Worm (Caenorhabditis elegans) whole organism, late embryonic: Measurements from ENCODE around the gene srv-32.
A peak's percentile ranks its signal among the peaks of the same experiment; 100 is the strongest.
"Not testable (repeated sequence)": the region's sequence is repeated elsewhere in the genome, so short reads cannot be mapped to it uniquely, and the experiment has no call there.

Experiments
- F13H6.1 ChIP-seq: sonication (generic microtip); optimal IDR thresholded peaks from 2 replicates; lab custom pipeline; 2016; ENCODE audit warnings: missing genetic modification characterization, missing compliant biosample characterization
- K02D7.2 ChIP-seq: sonication (generic microtip); optimal IDR thresholded peaks from 2 replicates; lab custom pipeline; 2017; ENCODE audit warnings: mild to moderate bottlenecking, missing genetic modification characterization, missing compliant biosample characterization
- K09A11.1 ChIP-seq: sonication (generic microtip); optimal IDR thresholded peaks from 2 replicates; lab custom pipeline; 2017; ENCODE audit warnings: antibody characterized with exemption, mild to moderate bottlenecking, missing genetic modification characterization, missing compliant biosample characterization; ENCODE audit not compliant: insufficient read depth
- T23F11.4 ChIP-seq: fragments of 200-800 bp; sonication (Bioruptor generic); optimal IDR thresholded peaks from 2 replicates; lab custom pipeline; 2018; ENCODE audit warnings: mild to moderate bottlenecking, missing genetic modification characterization, missing compliant biosample characterization
- Y22D7AL.16 ChIP-seq: sonication (generic microtip); optimal IDR thresholded peaks from 2 replicates; lab custom pipeline; 2016; ENCODE audit warnings: missing genetic modification characterization, missing compliant biosample characterization
- ceh-18 ChIP-seq: sonication (generic microtip); optimal IDR thresholded peaks from 2 replicates; lab custom pipeline; 2016; ENCODE audit warnings: missing genetic modification characterization, missing compliant biosample characterization
- ceh-2 ChIP-seq: sonication (generic microtip); optimal IDR thresholded peaks from 2 replicates; lab custom pipeline; 2016; ENCODE audit warnings: missing genotype, missing genetic modification characterization, missing compliant biosample characterization
- ceh-22 ChIP-seq: sonication (generic microtip); optimal IDR thresholded peaks from 2 replicates; lab custom pipeline; 2017; ENCODE audit warnings: missing biosample characterization, missing genetic modification characterization
- ceh-24 ChIP-seq: sonication (generic microtip); optimal IDR thresholded peaks from 2 replicates; lab custom pipeline; 2016; ENCODE audit warnings: mild to moderate bottlenecking, missing genetic modification characterization, missing compliant biosample characterization
- ceh-30 ChIP-seq: fragments of 150-350 bp; optimal IDR thresholded peaks from 2 replicates; lab custom pipeline; 2014; ENCODE audit warnings: missing biosample characterization, missing genetic modification characterization
- ceh-45 ChIP-seq: fragments of 200-800 bp; sonication (Bioruptor generic); IDR thresholded peaks from 2 replicates; pipeline ENCODE4 v1.3.6; 2022; ENCODE audit warnings: missing genetic modification reagents, missing genetic modification characterization, missing compliant biosample characterization
- ceh-48 ChIP-seq: sonication (generic microtip); optimal IDR thresholded peaks from 2 replicates; lab custom pipeline; 2016; ENCODE audit warnings: missing genetic modification characterization, inconsistent platforms, missing compliant biosample characterization
- che-1 ChIP-seq: sonication (generic microtip); optimal IDR thresholded peaks from 2 replicates; lab custom pipeline; 2016; ENCODE audit warnings: mild to moderate bottlenecking, missing genetic modification characterization, missing compliant biosample characterization
- dmd-4 ChIP-seq: sonication (generic microtip); optimal IDR thresholded peaks from 2 replicates; lab custom pipeline; 2016; ENCODE audit warnings: borderline replicate concordance, missing genetic modification characterization, missing compliant biosample characterization
- dve-1 ChIP-seq: sonication (generic microtip); optimal IDR thresholded peaks from 2 replicates; lab custom pipeline; 2017; ENCODE audit warnings: antibody characterized with exemption, mild to moderate bottlenecking, missing genetic modification characterization, missing compliant biosample characterization
- elt-2 ChIP-seq: sonication (generic microtip); optimal IDR thresholded peaks from 2 replicates; lab custom pipeline; 2016; ENCODE audit warnings: missing genetic modification reagents, missing genetic modification characterization, missing compliant biosample characterization
- elt-4 ChIP-seq: sonication (generic microtip); optimal IDR thresholded peaks from 2 replicates; lab custom pipeline; 2016; ENCODE audit warnings: missing genetic modification characterization, missing compliant biosample characterization
- ets-4 ChIP-seq: sonication (generic microtip); optimal IDR thresholded peaks from 2 replicates; lab custom pipeline; 2016; ENCODE audit warnings: missing genetic modification characterization, missing compliant biosample characterization
- fax-1 ChIP-seq: sonication (generic microtip); optimal IDR thresholded peaks from 2 replicates; lab custom pipeline; 2016; ENCODE audit warnings: missing genotype, missing genetic modification characterization, missing compliant biosample characterization
- fkh-10 ChIP-seq: fragments of 150-350 bp; optimal IDR thresholded peaks from 2 replicates; lab custom pipeline; 2014; ENCODE audit warnings: missing biosample characterization, missing genetic modification reagents, missing genetic modification characterization
- gmeb-2 ChIP-seq: sonication (generic microtip); optimal IDR thresholded peaks from 2 replicates; lab custom pipeline; 2016; ENCODE audit warnings: missing genetic modification characterization, inconsistent platforms, missing compliant biosample characterization
- hlh-30 ChIP-seq: sonication (generic microtip); optimal IDR thresholded peaks from 2 replicates; lab custom pipeline; 2017; ENCODE audit warnings: antibody characterized with exemption, missing genetic modification characterization, missing compliant biosample characterization; ENCODE audit not compliant: insufficient read depth
- hlh-6 ChIP-seq: sonication (generic microtip); optimal IDR thresholded peaks from 2 replicates; lab custom pipeline; 2016; ENCODE audit warnings: missing genotype, missing genetic modification characterization, missing compliant biosample characterization
- hlh-8 ChIP-seq: sonication (generic microtip); optimal IDR thresholded peaks from 2 replicates; lab custom pipeline; 2016; ENCODE audit warnings: missing genotype, missing genetic modification characterization, missing compliant biosample characterization
- lin-11 ChIP-seq: fragments of 200-800 bp; sonication (Bioruptor generic); optimal IDR thresholded peaks from 2 replicates; lab custom pipeline; 2018; ENCODE audit warnings: mild to moderate bottlenecking, missing genetic modification characterization, missing compliant biosample characterization
- mec-3 ChIP-seq: sonication (generic microtip); optimal IDR thresholded peaks from 2 replicates; lab custom pipeline; 2016; ENCODE audit warnings: borderline replicate concordance, missing genetic modification characterization, missing compliant biosample characterization
- nhr-11 ChIP-seq: fragments of 150-350 bp; optimal IDR thresholded peaks from 2 replicates; lab custom pipeline; 2014; ENCODE audit warnings: missing biosample characterization, missing genetic modification characterization
- pag-3 ChIP-seq: sonication (generic microtip); optimal IDR thresholded peaks from 2 replicates; lab custom pipeline; 2016; ENCODE audit warnings: missing compliant biosample characterization, missing genetic modification characterization, borderline replicate concordance
- pat-9 ChIP-seq: fragments of 200-800 bp; sonication (Bioruptor generic); optimal IDR thresholded peaks from 2 replicates; lab custom pipeline; 2018; ENCODE audit warnings: mild to moderate bottlenecking, missing genetic modification characterization, moderate library complexity, missing compliant biosample characterization
- pax-1 ChIP-seq: fragments of 150-350 bp; optimal IDR thresholded peaks from 2 replicates; lab custom pipeline; 2014; ENCODE audit warnings: missing biosample characterization, missing genetic modification characterization
- pha-2 ChIP-seq: sonication (generic microtip); optimal IDR thresholded peaks from 2 replicates; lab custom pipeline; 2017; ENCODE audit warnings: mild to moderate bottlenecking, missing genetic modification characterization, missing compliant biosample characterization
- pros-1 ChIP-seq: fragments of 150-350 bp; optimal IDR thresholded peaks from 2 replicates; lab custom pipeline; 2014; ENCODE audit warnings: missing biosample characterization, missing genetic modification reagents, missing genetic modification characterization
- sox-2 ChIP-seq: fragments of 200-800 bp; sonication (Bioruptor generic); IDR thresholded peaks from 2 replicates; pipeline ENCODE4 v1.3.6; 2022; ENCODE audit warnings: missing genetic modification reagents, missing genetic modification characterization, missing compliant biosample characterization
- syd-9 ChIP-seq: sonication (generic microtip); optimal IDR thresholded peaks from 2 replicates; lab custom pipeline; 2016; ENCODE audit warnings: mild to moderate bottlenecking, missing genetic modification characterization, moderate library complexity, missing compliant biosample characterization
- ttx-3 ChIP-seq: sonication (generic microtip); optimal IDR thresholded peaks from 2 replicates; lab custom pipeline; 2016; ENCODE audit warnings: missing genetic modification reagents, missing genetic modification characterization, missing compliant biosample characterization
- unc-42 ChIP-seq: sonication (generic microtip); optimal IDR thresholded peaks from 2 replicates; lab custom pipeline; 2016; ENCODE audit warnings: missing genotype, missing genetic modification characterization, missing compliant biosample characterization
- unc-55 ChIP-seq: sonication (generic microtip); optimal IDR thresholded peaks from 2 replicates; lab custom pipeline; 2017; ENCODE audit warnings: missing biosample characterization, missing genetic modification reagents, missing genetic modification characterization
- unc-86 ChIP-seq: sonication (generic microtip); optimal IDR thresholded peaks from 2 replicates; lab custom pipeline; 2016; ENCODE audit warnings: missing genetic modification characterization, missing compliant biosample characterization
- ztf-16 ChIP-seq: sonication (generic microtip); optimal IDR thresholded peaks from 2 replicates; lab custom pipeline; 2017; ENCODE audit warnings: missing genetic modification characterization, missing compliant biosample characterization

srv-32 gene

ce11 chrIV:6258967-6259366, 23.1 kb downstream of the srv-32 start:
- TF ChIP-seq unc-42 (tag; lab: Kevin White, UChicago) (no peak), T23F11.4 (no peak), Y22D7AL.16 (tag; lab: Kevin White, UChicago) (no peak), elt-4 (no peak), ceh-18 (tag; lab: Kevin White, UChicago) (no peak), ceh-30 (tag; lab: Kevin White, UChicago) (no peak), ztf-16 (tag; lab: Kevin White, UChicago) (no peak), fkh-10 (GFP tag; lab: Kevin White, UChicago) (no peak), pax-1 (tag; lab: Kevin White, UChicago) (no peak), ceh-2 (tag; lab: Kevin White, UChicago) (no peak), F13H6.1 (tag; lab: Kevin White, UChicago) (no peak), gmeb-2 (tag; lab: Kevin White, UChicago) (no peak)

- TF ChIP-seq syd-9 (no peak), che-1 (tag; lab: Kevin White, UChicago) (no peak), K02D7.2 (no peak), unc-55 (GFP tag; lab: Kevin White, UChicago) (no peak), dmd-4 (tag; lab: Kevin White, UChicago) (no peak), fax-1 (tag; lab: Kevin White, UChicago) (no peak), ttx-3 (tag; lab: Kevin White, UChicago) (no peak)
- TF ChIP-seq, all 69 proteins: peak for 0
These were observed 27.4 kb downstream of the srv-32 start, which contains the start of gene T13A10.64 for ce11 chrIV:6254635-6255034. TSS of gene T13A10.64 (plus strand) at chrIV:6254935.

ce11 chrIV:6253000-6253399, 29.0 kb downstream of the srv-32 start, which contains the start of gene T13A10.2:
TSS of gene T13A10.2 (plus strand) at chrIV:6253300.
- not testable (repeated sequence) for TF ChIP-seq lin-11, pros-1, F13H6.1 (tag; lab: Kevin White, UChicago)

- TF ChIP-seq ceh-24 (tag; lab: Kevin White, UChicago) (no peak), mec-3 (tag; lab: Kevin White, UChicago) (no peak), K09A11.1 (no peak), ets-4 (tag; lab: Kevin White, UChicago) (no peak), ceh-48 (tag; lab: Kevin White, UChicago) (no peak), pag-3 (tag; lab: Kevin White, UChicago) (no peak), dve-1 (no peak), T23F11.4 (no peak), unc-86 (no peak), ceh-22 (no peak), hlh-6 (no peak), hlh-30 (tag; lab: Kevin White, UChicago) (no peak)
These were observed 32.5 kb downstream of the srv-32 start, which contains the start of gene F58F9.1 for ce11 chrIV:6249591-6249990. TSS of gene F58F9.1 (plus strand) at chrIV:6249841.

ce11 chrIV:6248486-6248885, 33.6 kb downstream of the srv-32 start, which contains the start of gene acox-3:
TSS of gene acox-3 (minus strand) at chrIV:6248492.
- peak; percentile 22 for TF ChIP-seq elt-2
- no peak for TF ChIP-seq K02D7.2

ce11 chrIV:6239993-6240392, 42.0 kb downstream of the srv-32 start, which contains the start of gene F58F9.9:
TSS of gene F58F9.9 (plus strand) at chrIV:6240293.
- TF ChIP-seq K09A11.1 (no peak), pha-2 (tag; lab: Kevin White, UChicago) (no peak), dve-1 (no peak), sox-2 (no peak), nhr-11 (tag; lab: Kevin White, UChicago) (no peak), ceh-45 (GFP tag; lab: Robert Waterston, UW) (no peak), T23F11.4 (no peak), ceh-30 (tag; lab: Kevin White, UChicago) (no peak), elt-2 (no peak), pat-9 (tag; lab: Kevin White, UChicago) (no peak), hlh-8 (tag; lab: Kevin White, UChicago) (no peak)
